Worm (Caenorhabditis elegans): ENCODE results near the gene math-14.
"Not testable (repeated sequence)": the region's sequence is repeated elsewhere in the genome, so short reads cannot be mapped to it uniquely, and the experiment has no call there.

ce11 chrII:1823597-1823996 is 45.6 kb upstream of the math-14 start:
- TF ChIP-seq nhr-102 (tag; optimal IDR thresholded peaks at IDR 0.05); ama-1 (optimal IDR thresholded peaks at IDR 0.05); unc-39 (tag; optimal IDR thresholded peaks at IDR 0.05): not testable (repeated sequence)

Data from whole organism, L4 larva.